Worm (Caenorhabditis elegans): Measurements from ENCODE around the gene Y46D2A.3.

Y46D2A.3 gene

ce11 chrII:3327104-3327503 lies at the start of gene Y46D2A.3:
Gene Y46D2A.3 (minus strand): TSS chrII:3327204.
- TF ChIP-seq nfyb-1 (GFP tag; IDR thresholded peaks at IDR 0.05), result no peak
- no peak for TF ChIP-seq sdz-38 (tag; optimal IDR thresholded peaks at IDR 0.05)
- no peak for TF ChIP-seq mel-28 (tag; optimal IDR thresholded peaks at IDR 0.05; ENCODE audit: borderline replicate concordance)
- no peak for TF ChIP-seq F57C9.4 (tag; optimal IDR thresholded peaks at IDR 0.05)
- TF ChIP-seq ekl-4 (GFP tag; IDR thresholded peaks at IDR 0.05), result no peak
- TF ChIP-seq ztf-28 (GFP tag; IDR thresholded peaks at IDR 0.05), result no peak
- TF ChIP-seq ccch-3 (GFP tag; optimal IDR thresholded peaks at IDR 0.05), result no peak
- no peak for TF ChIP-seq snpc-1.3 (tag; optimal IDR thresholded peaks at IDR 0.05; ENCODE audit: insufficient read depth)
- TF ChIP-seq B0336.3 (GFP tag; IDR thresholded peaks at IDR 0.05), result no peak

ce11 chrII:3376789-3377188 lies 49.8 kb upstream of the Y46D2A.3 start, which contains the start of gene bath-9:
Gene bath-9 (plus strand): TSS chrII:3377089.
- TF ChIP-seq ztf-25 (GFP tag; IDR thresholded peaks at IDR 0.05), result no peak
- TF ChIP-seq ekl-4 (GFP tag; IDR thresholded peaks at IDR 0.05), result no peak
- TF ChIP-seq Y79H2A.3 (GFP tag; conservative IDR thresholded peaks at IDR 0.05), result no peak
- no peak for TF ChIP-seq gei-17 (GFP tag; optimal IDR thresholded peaks at IDR 0.05)
- TF ChIP-seq Y67H2A.10 (GFP tag; conservative IDR thresholded peaks at IDR 0.05), result no peak
- TF ChIP-seq ZK185.1 (tag; optimal IDR thresholded peaks at IDR 0.05; ENCODE audit: poor library complexity, severe bottlenecking), result no peak
- TF ChIP-seq ceh-40 (GFP tag; IDR thresholded peaks at IDR 0.05), result no peak
- no peak for TF ChIP-seq K12H6.12 (tag; optimal IDR thresholded peaks at IDR 0.05)
- no peak for TF ChIP-seq attf-6 (GFP tag; IDR thresholded peaks at IDR 0.05)
- no peak for TF ChIP-seq ccch-3 (GFP tag; optimal IDR thresholded peaks at IDR 0.05)
- no peak for TF ChIP-seq hsf-1 (GFP tag; IDR thresholded peaks at IDR 0.05)
- no peak for TF ChIP-seq akir-1 (GFP tag; optimal IDR thresholded peaks at IDR 0.05)

- no peak for TF ChIP-seq hlh-12 (tag; optimal IDR thresholded peaks at IDR 0.05)
- no peak for TF ChIP-seq dpff-1 (tag; optimal IDR thresholded peaks at IDR 0.05)
- no peak for TF ChIP-seq madf-6 (GFP tag; IDR thresholded peaks at IDR 0.05)
- TF ChIP-seq F23B12.7 (tag; optimal IDR thresholded peaks at IDR 0.05; ENCODE audit: insufficient read depth), result no peak
- no peak for TF ChIP-seq bed-1 (GFP tag; IDR thresholded peaks at IDR 0.05)
Measured at ce11 chrII:3375302-3375701, 48.3 kb upstream of the Y46D2A.3 start.

ce11 chrII:3374779-3375178 lies 47.8 kb upstream of the Y46D2A.3 start, which contains the start of gene bath-10:
Gene bath-10 (plus strand): TSS chrII:3375079.
- TF ChIP-seq sea-2 (GFP tag; IDR thresholded peaks at IDR 0.05), result no peak
- no peak for TF ChIP-seq ztf-6 (GFP tag; IDR thresholded peaks at IDR 0.05)
- no peak for TF ChIP-seq F49E8.2 (tag; optimal IDR thresholded peaks at IDR 0.05; ENCODE audit: insufficient read depth)
- no peak for TF ChIP-seq C17E4.6 (GFP tag; IDR thresholded peaks at IDR 0.05)
- TF ChIP-seq Y95B8A.8 (GFP tag; IDR thresholded peaks at IDR 0.05), result no peak
- TF ChIP-seq dpl-1 (GFP tag; optimal IDR thresholded peaks at IDR 0.05), result no peak
- no peak for TF ChIP-seq rcor-1 (GFP tag; IDR thresholded peaks at IDR 0.05)
- TF ChIP-seq attf-5 (GFP tag; optimal IDR thresholded peaks at IDR 0.05), result no peak
- TF ChIP-seq B0019.2 (GFP tag; conservative IDR thresholded peaks at IDR 0.05), result no peak
- no peak for TF ChIP-seq Y53F4B.3 (GFP tag; IDR thresholded peaks at IDR 0.05)
- no peak for TF ChIP-seq zim-3 (tag; optimal IDR thresholded peaks at IDR 0.05)
- no peak for TF ChIP-seq aptf-2 (GFP tag; conservative IDR thresholded peaks at IDR 0.05)
- no peak for TF ChIP-seq xnd-1 (tag; optimal IDR thresholded peaks at IDR 0.05)
- TF ChIP-seq lsy-27 (tag; optimal IDR thresholded peaks at IDR 0.05; ENCODE audit: borderline replicate concordance, insufficient read depth), result no peak
- no peak for TF ChIP-seq tbx-9 (tag; optimal IDR thresholded peaks at IDR 0.05; ENCODE audit: borderline replicate concordance)
- no peak for TF ChIP-seq Y53G8AR.9 (GFP tag; conservative IDR thresholded peaks at IDR 0.05)
- TF ChIP-seq him-1 (tag; optimal IDR thresholded peaks at IDR 0.05), result no peak
- TF ChIP-seq K11D2.4 (GFP tag; IDR thresholded peaks at IDR 0.05), result no peak
